Fruit fly (Drosophila melanogaster) Kc167 (cell line): ENCODE results near the gene CG34051.

Experiments used
- Myc ChIP-seq: fragments of >200 bp; optimal IDR thresholded peaks from 2 replicates; lab custom pipeline; 2017; ENCODE audit warnings: missing external identifiers
- h ChIP-seq: fragments of >200 bp; optimal IDR thresholded peaks from 3 replicates; lab custom pipeline; 2018; ENCODE audit warnings: missing external identifiers
- insv ChIP-seq: fragments of >200 bp; optimal IDR thresholded peaks from 3 replicates; lab custom pipeline; 2018; ENCODE audit warnings: missing external identifiers
- psq ChIP-seq: fragments of >200 bp; optimal IDR thresholded peaks from 2 replicates; lab custom pipeline; 2017; ENCODE audit warnings: missing external identifiers
- ttk ChIP-seq: sonication (Bioruptor generic); optimal IDR thresholded peaks from 2 replicates; lab custom pipeline; 2017; ENCODE audit warnings: missing external identifiers

DNA sequence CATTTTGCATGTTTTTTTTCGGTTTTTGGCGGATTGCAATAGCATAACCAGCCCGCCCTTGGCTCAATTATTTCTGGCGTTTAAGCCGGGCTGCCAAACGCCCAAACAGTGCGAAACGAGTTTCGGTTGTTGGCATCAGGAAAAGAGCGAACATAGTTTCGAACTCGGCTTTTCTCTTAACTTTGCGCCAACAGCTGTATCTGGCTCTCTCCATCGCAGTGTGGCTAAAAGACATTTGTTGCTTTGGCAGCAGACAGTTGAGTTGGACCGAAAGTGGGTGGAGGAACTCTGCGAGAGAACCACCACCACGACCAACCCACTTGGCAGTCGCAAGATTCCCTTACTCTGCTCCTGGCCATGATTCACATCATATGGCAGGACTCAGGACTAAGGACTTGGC is 43.8 kb downstream of the CG34051 start:
- no peak for TF ChIP-seq psq (lab: Kevin White, UChicago)
- TF ChIP-seq h (lab: Kevin White, UChicago): no peak
- TF ChIP-seq Myc: no peak
- TF ChIP-seq ttk (lab: Kevin White, UChicago): no peak
- TF ChIP-seq insv (lab: Kevin White, UChicago): no peak
